Worm (Caenorhabditis elegans) whole organism, L4 larva: ENCODE data around the gene ZC262.4.

Experiments used
- F10B5.3 ChIP-seq: sonication (generic microtip); optimal IDR thresholded peaks from 2 replicates; lab custom pipeline; 2016; ENCODE audit warnings: mild to moderate bottlenecking, missing genetic modification characterization, missing compliant biosample characterization
- F26F4.8 ChIP-seq: fragments of 200-800 bp; sonication (Bioruptor generic); conservative IDR thresholded peaks from 2 replicates; pipeline ENCODE4 v1.3.6; 2022; ENCODE audit warnings: missing genetic modification characterization, missing compliant biosample characterization
- F44E2.7 ChIP-seq: fragments of 200-800 bp; sonication (Bioruptor generic); IDR thresholded peaks from 2 replicates; pipeline ENCODE4 v2.1.2; 2022; ENCODE audit warnings: missing genetic modification characterization, missing compliant biosample characterization
- T20F7.1 ChIP-seq: fragments of 200-800 bp; sonication (Bioruptor generic); optimal IDR thresholded peaks from 2 replicates; lab custom pipeline; 2018; ENCODE audit warnings: mild to moderate bottlenecking, missing genetic modification characterization, missing compliant biosample characterization
- Y105C5A.15 ChIP-seq: fragments of 200-800 bp; sonication (Bioruptor generic); IDR thresholded peaks from 2 replicates; pipeline ENCODE4 v1.3.6; 2022; ENCODE audit warnings: missing genetic modification characterization, missing compliant biosample characterization
- Y5F2A.4 ChIP-seq: fragments of 200-800 bp; sonication (Bioruptor generic); optimal IDR thresholded peaks from 2 replicates; lab custom pipeline; 2018; ENCODE audit warnings: mild to moderate bottlenecking, missing genetic modification characterization, missing compliant biosample characterization
- aha-1 ChIP-seq: fragments of 150-350 bp; peaks from one replicate; lab custom pipeline; 2014; ENCODE audit warnings: missing biosample characterization, missing genetic modification characterization
- aly-2 ChIP-seq: sonication (generic microtip); optimal IDR thresholded peaks from 2 replicates; lab custom pipeline; 2018; ENCODE audit warnings: missing biosample characterization, missing genetic modification characterization
- ceh-20 ChIP-seq: fragments of 200-800 bp; sonication (Bioruptor generic); IDR thresholded peaks from 2 replicates; pipeline ENCODE4 v1.3.6; 2022; ENCODE audit warnings: missing genetic modification reagents, missing genetic modification characterization, missing compliant biosample characterization
- ceh-32 ChIP-seq: sonication (generic microtip); optimal IDR thresholded peaks from 2 replicates; lab custom pipeline; 2016; ENCODE audit warnings: mild to moderate bottlenecking, missing genetic modification characterization, missing compliant biosample characterization; ENCODE audit not compliant: poor library complexity
- ceh-44 ChIP-seq: fragments of 200-800 bp; sonication (Bioruptor generic); IDR thresholded peaks from 2 replicates; pipeline ENCODE4 v1.3.6; 2022; ENCODE audit warnings: missing genetic modification reagents, missing genetic modification characterization, missing compliant biosample characterization
- daf-12 ChIP-seq: fragments of 150-350 bp; optimal IDR thresholded peaks from 2 replicates; lab custom pipeline; 2014; ENCODE audit warnings: missing biosample characterization, missing genetic modification reagents, missing genetic modification characterization
- dmd-8 ChIP-seq: fragments of 200-800 bp; sonication (Bioruptor generic); IDR thresholded peaks from 2 replicates; pipeline ENCODE4 v1.3.6; 2022; ENCODE audit warnings: missing genetic modification characterization, missing compliant biosample characterization
- dmd-9 ChIP-seq: fragments of 200-800 bp; sonication (Bioruptor generic); IDR thresholded peaks from 2 replicates; pipeline ENCODE4 v1.3.6; 2022; ENCODE audit warnings: missing genetic modification reagents, missing genetic modification characterization, missing compliant biosample characterization
- egl-27 ChIP-seq: sonication (generic microtip); optimal IDR thresholded peaks from 3 replicates; lab custom pipeline; 2017; ENCODE audit warnings: missing biosample characterization, missing genetic modification reagents, missing genetic modification characterization
- fkh-10 ChIP-seq: fragments of 150-350 bp; optimal IDR thresholded peaks from 2 replicates; lab custom pipeline; 2014; ENCODE audit warnings: missing biosample characterization, missing genetic modification reagents, missing genetic modification characterization
- fos-1 ChIP-seq: fragments of 150-350 bp; optimal IDR thresholded peaks from 2 replicates; lab custom pipeline; 2014; ENCODE audit warnings: missing biosample characterization, missing genetic modification characterization
- gei-8 ChIP-seq: fragments of 200-800 bp; sonication (Bioruptor generic); optimal IDR thresholded peaks from 2 replicates; lab custom pipeline; 2018; ENCODE audit warnings: mild to moderate bottlenecking, missing genetic modification characterization, missing compliant biosample characterization
- hif-1 ChIP-seq, 2 experiments: sonication (generic microtip); optimal IDR thresholded peaks; 2 replicates each; lab custom pipeline; 2016 to 2017; ENCODE audit warnings: missing compliant biosample characterization in 2 of 2, missing genetic modification characterization in 2 of 2, missing genetic modification reagents in 2 of 2, missing genotype in 2 of 2, mild to moderate bottlenecking in 1 of 2
- hlh-30 ChIP-seq: sonication (generic microtip); optimal IDR thresholded peaks from 2 replicates; lab custom pipeline; 2017; ENCODE audit warnings: antibody characterized with exemption, mild to moderate bottlenecking, missing genetic modification characterization, missing compliant biosample characterization; ENCODE audit not compliant: insufficient read depth
- hmg-1.1 ChIP-seq: fragments of 200-800 bp; sonication (Bioruptor generic); IDR thresholded peaks from 2 replicates; pipeline ENCODE4 v1.3.6; 2022; ENCODE audit warnings: missing genetic modification reagents, missing genetic modification characterization, missing compliant biosample characterization
- lim-7 ChIP-seq: fragments of 200-800 bp; sonication (Bioruptor generic); IDR thresholded peaks from 2 replicates; pipeline ENCODE4 v1.3.6; 2022; ENCODE audit warnings: missing genetic modification characterization, missing compliant biosample characterization
- lin-1 ChIP-seq: fragments of 200-800 bp; sonication (Bioruptor generic); IDR thresholded peaks from 2 replicates; pipeline ENCODE4 v1.3.6; 2022; ENCODE audit warnings: missing genetic modification reagents, missing genetic modification characterization, missing compliant biosample characterization
- lin-38 ChIP-seq: fragments of 200-800 bp; sonication (Bioruptor generic); IDR thresholded peaks from 2 replicates; pipeline ENCODE4 v1.3.6; 2022; ENCODE audit warnings: missing genetic modification reagents, missing genetic modification characterization, missing compliant biosample characterization
- lin-39 ChIP-seq: fragments of 150-350 bp; optimal IDR thresholded peaks from 2 replicates; lab custom pipeline; 2014; ENCODE audit warnings: missing biosample characterization, missing genetic modification reagents, missing genetic modification characterization
- lir-3 ChIP-seq: sonication (generic microtip); optimal IDR thresholded peaks from 2 replicates; lab custom pipeline; 2016; ENCODE audit warnings: mild to moderate bottlenecking, missing genetic modification characterization, missing compliant biosample characterization
- mdl-1 ChIP-seq, 2 experiments: fragments of 150-350 bp in 1 of 2; sonication (generic microtip) in 1 of 2; optimal IDR thresholded peaks; 2 replicates each; lab custom pipeline; 2014 to 2017; ENCODE audit warnings: missing biosample characterization in 2 of 2, missing genetic modification characterization in 2 of 2
- mdt-29 ChIP-seq: fragments of 200-800 bp; sonication (Bioruptor generic); IDR thresholded peaks from 2 replicates; pipeline ENCODE4 v1.3.6; 2022; ENCODE audit warnings: missing genetic modification reagents, missing genetic modification characterization, missing compliant biosample characterization
- mep-1 ChIP-seq: fragments of 150-350 bp; sonication (generic microtip); optimal IDR thresholded peaks from 3 replicates; lab custom pipeline; 2014; ENCODE audit warnings: missing biosample characterization, missing genetic modification characterization
- nhr-10 ChIP-seq: fragments of 150-350 bp; optimal IDR thresholded peaks from 2 replicates; lab custom pipeline; 2014; ENCODE audit warnings: missing biosample characterization, missing genetic modification characterization
- nhr-237 ChIP-seq: sonication (generic microtip); optimal IDR thresholded peaks from 2 replicates; lab custom pipeline; 2017; ENCODE audit warnings: missing biosample characterization, missing genetic modification characterization
- nhr-41 ChIP-seq: fragments of 200-800 bp; sonication (Bioruptor generic); IDR thresholded peaks from 2 replicates; pipeline ENCODE4 v1.3.6; 2022; ENCODE audit warnings: missing genetic modification reagents, missing genetic modification characterization, missing compliant biosample characterization
- nhr-6 ChIP-seq: fragments of 150-350 bp; optimal IDR thresholded peaks from 2 replicates; lab custom pipeline; 2014; ENCODE audit warnings: missing biosample characterization, missing genetic modification characterization
- saeg-2 ChIP-seq: fragments of 200-800 bp; sonication (Bioruptor generic); IDR thresholded peaks from 2 replicates; pipeline ENCODE4 v1.3.6; 2022; ENCODE audit warnings: missing genetic modification reagents, missing genetic modification characterization, missing compliant biosample characterization
- sdz-12 ChIP-seq: fragments of 200-800 bp; sonication (Bioruptor generic); optimal IDR thresholded peaks from 2 replicates; lab custom pipeline; 2018; ENCODE audit warnings: mild to moderate bottlenecking, missing genetic modification characterization, missing compliant biosample characterization
- skn-1 ChIP-seq: fragments of 150-350 bp; optimal IDR thresholded peaks from 2 replicates; lab custom pipeline; 2014; ENCODE audit warnings: missing biosample characterization, missing genetic modification characterization
- unc-130 ChIP-seq: sonication (generic microtip); optimal IDR thresholded peaks from 2 replicates; lab custom pipeline; 2016; ENCODE audit warnings: missing genetic modification reagents, missing genetic modification characterization, missing compliant biosample characterization
- unc-62 ChIP-seq, 3 experiments: fragments of 150-350 bp in 1 of 3; sonication (generic microtip); optimal IDR thresholded peaks in 2 of 3; peaks in 1 of 3; 1 replicate in 1 of 3; 2 replicates in 2 of 3; lab custom pipeline; 2014 to 2017; ENCODE audit warnings: missing biosample characterization in 3 of 3, missing genetic modification characterization in 3 of 3, missing genetic modification reagents in 3 of 3, missing genotype in 1 of 3
- vab-7 ChIP-seq: fragments of 200-800 bp; sonication (Bioruptor generic); IDR thresholded peaks from 2 replicates; pipeline ENCODE4 v1.3.6; 2022; ENCODE audit warnings: missing genetic modification reagents, missing genetic modification characterization, missing compliant biosample characterization
- zag-1 ChIP-seq: fragments of 150-350 bp; optimal IDR thresholded peaks from 2 replicates; lab custom pipeline; 2014; ENCODE audit warnings: missing biosample characterization, missing genetic modification characterization
- zfp-3 ChIP-seq: fragments of 200-800 bp; sonication (Bioruptor generic); conservative IDR thresholded peaks from 2 replicates; pipeline ENCODE4 v1.3.6; 2022; ENCODE audit warnings: missing genetic modification reagents, missing genetic modification characterization, missing compliant biosample characterization

The ZC262.4 gene

DNA sequence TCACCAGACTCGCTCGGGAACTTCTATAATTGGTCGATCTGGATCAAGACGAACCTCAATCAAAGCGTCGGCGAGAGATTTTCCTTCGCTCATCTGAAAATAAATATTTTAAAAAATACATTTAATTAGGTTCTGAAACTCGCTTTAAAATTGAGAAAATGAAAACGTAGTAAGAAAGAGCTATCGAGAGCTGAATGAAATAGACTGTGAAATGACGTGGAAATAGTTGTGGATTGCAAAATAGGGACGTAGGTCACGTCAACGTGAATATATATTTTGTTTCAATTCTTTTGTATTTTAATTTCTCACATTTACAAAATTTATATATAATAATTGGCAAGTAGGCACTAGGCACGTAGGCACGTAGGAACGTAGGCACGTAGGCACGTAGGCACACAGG lies at the start of gene ZC262.4:
Gene ZC262.4, minus strand, starts transcription at position 101 of the 400 bp plus-strand sequence.
- TF ChIP-seq aly-2 (tag; lab: Kevin White, UChicago) (no peak), dmd-9 (no peak), lin-38 (GFP tag; lab: Robert Waterston, UW) (no peak), dmd-8 (GFP tag; lab: Robert Waterston, UW) (no peak), F26F4.8 (GFP tag; lab: Robert Waterston, UW) (no peak), ceh-20 (GFP tag; lab: Robert Waterston, UW) (no peak)

DNA sequence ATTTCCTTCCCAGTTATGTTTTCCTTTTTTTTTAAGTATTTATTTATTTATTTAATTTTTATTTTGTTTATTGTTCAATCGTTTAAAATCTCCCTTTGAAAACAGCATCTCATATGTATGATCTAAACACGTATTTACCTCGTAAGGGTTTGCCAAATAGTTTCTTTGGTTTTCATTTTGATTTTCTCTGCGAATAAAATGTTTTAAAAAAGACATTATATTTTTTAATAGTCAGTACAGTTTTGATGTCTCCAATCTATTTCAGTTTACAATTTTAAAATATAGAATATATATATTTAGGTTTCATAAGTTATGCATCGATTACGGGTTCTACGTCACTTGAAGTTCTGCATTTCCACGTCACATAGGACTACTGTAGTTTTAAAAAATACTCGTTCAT lies 46.3 kb upstream of the ZC262.4 start, which contains the start of gene R05D3.12:
Gene R05D3.12, plus strand, starts transcription at position 301 of the 400 bp plus-strand sequence.
- no peak for TF ChIP-seq hif-1 (tag; optimal IDR thresholded peaks at IDR 0.05; lab: Kevin White, UChicago)

DNA sequence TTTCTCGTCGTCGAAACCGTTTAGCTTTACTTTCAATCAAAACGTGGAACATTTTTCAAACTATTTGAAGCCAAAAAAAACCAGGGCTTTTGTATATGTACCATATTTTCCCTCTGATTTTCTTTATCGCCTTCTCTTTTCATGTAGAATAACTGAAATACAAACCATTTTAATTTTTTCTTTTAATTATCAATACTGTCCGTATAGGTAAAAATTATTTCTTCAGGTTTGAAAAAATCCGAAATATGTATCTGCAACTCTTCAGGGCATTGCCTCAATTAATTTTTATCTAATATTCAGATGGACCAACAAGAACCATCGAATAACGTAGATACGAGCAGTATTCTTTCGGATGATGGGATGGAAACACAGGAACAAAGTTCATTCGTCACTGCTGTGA lies 40.7 kb upstream of the ZC262.4 start, which contains the start of gene met-2:
Gene met-2, plus strand, starts transcription at position 301 of the 400 bp plus-strand sequence.
- TF ChIP-seq T20F7.1: peak; percentile 39
- TF ChIP-seq mep-1 (tag; lab: Kevin White, UChicago): peak; percentile 2
- no peak for TF ChIP-seq Y105C5A.15 (GFP tag; lab: Robert Waterston, UW)
- TF ChIP-seq unc-130 (GFP tag; lab: Kevin White, UChicago): no peak
- TF ChIP-seq lin-1 (GFP tag; lab: Robert Waterston, UW): no peak
- no peak for TF ChIP-seq mdl-1 (tag; optimal IDR thresholded peaks at IDR 0.05; lab: Kevin White, UChicago)
- TF ChIP-seq nhr-237 (tag; lab: Kevin White, UChicago): no peak

DNA sequence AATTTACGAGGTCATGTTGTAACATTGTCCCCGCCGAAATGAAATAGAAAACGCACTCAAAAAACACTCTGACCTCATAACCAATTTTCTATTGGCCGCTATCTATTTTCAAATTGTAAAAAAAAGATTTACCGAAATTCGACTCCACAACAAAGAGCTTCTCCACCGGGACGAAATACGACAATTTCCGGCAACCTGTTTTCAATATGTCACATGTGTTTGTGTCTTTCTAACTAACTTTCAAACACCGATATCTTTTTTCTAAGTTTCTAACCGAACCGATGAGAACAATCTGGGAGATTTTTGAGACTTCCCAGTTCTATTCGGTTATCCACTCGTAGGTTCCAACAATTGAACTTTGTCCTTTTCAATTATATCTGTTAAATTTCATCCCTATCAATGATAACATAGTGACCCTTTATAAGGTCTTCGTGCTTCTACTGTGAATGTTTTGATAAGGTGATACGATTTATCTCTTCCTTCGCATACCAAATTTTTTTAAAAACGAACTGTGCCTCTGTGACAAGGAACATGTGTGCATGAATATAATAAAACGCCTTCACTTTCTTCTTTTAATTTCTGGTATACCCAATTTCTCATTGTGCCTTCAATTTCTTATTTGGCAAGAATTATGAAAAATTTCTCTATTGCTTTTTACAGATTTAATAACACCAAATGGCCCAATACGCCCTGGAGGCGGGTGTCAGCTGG lies 37.4 kb upstream of the ZC262.4 start, which contains the start of gene lmbr-1:
Gene lmbr-1, plus strand, starts transcription at position 661 of the 711 bp plus-strand sequence.
- TF ChIP-seq aha-1 (tag; lab: Kevin White, UChicago) (peak; percentile 65), ceh-44 (GFP tag; lab: Robert Waterston, UW) (no peak), vab-7 (GFP tag; lab: Robert Waterston, UW) (no peak)

DNA sequence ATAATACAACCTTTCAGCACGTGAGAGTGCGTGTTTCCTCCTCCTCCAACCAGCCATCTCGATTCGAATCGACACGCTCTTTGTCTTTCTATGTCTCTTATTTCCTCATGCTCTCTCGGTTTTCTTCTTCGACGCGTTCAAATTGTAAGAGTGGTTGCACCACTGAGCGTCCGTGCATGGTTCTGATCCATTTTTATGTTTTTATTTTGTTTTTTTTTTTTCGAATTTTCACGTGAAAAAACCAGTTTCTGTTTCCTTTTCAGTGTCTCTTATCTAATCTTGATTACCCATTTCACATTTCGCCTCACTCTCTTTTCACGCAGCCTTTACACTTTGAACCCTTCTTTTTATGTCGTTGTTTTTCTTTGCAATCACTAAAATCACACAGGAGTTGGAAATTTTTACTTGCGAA lies 36.5 kb upstream of the ZC262.4 start:
- TF ChIP-seq nhr-10 (tag; lab: Kevin White, UChicago) (no peak), hmg-1.1 (0 out of 2 replicates have a peak, but pooled peaks have one; percentile 14), fos-1 (no peak), zag-1 (tag; lab: Kevin White, UChicago) (no peak), T20F7.1 (no peak), F44E2.7 (GFP tag; lab: Robert Waterston, UW) (no peak), Y5F2A.4 (GFP tag; lab: Kevin White, UChicago) (no peak), F10B5.3 (no peak), lim-7 (no peak), lin-39 (tag; lab: Kevin White, UChicago) (no peak), mdl-1 (tag; optimal IDR thresholded peaks at IDR 0.05; lab: Kevin White, UChicago) (peak; percentile 17 to 88), ceh-44 (GFP tag; lab: Robert Waterston, UW) (no peak), nhr-6 (tag; lab: Kevin White, UChicago) (peak; percentile 44), saeg-2 (GFP tag; lab: Robert Waterston, UW) (no peak), ceh-32 (no peak), hlh-30 (tag; lab: Kevin White, UChicago) (peak; percentile 80), zfp-3 (GFP tag; lab: Robert Waterston, UW) (no peak), gei-8 (GFP tag; lab: Kevin White, UChicago) (no peak), fkh-10 (GFP tag; lab: Kevin White, UChicago) (no peak), sdz-12 (GFP tag; lab: Kevin White, UChicago) (no peak), unc-62 (GFP tag; optimal IDR thresholded peaks at IDR 0.05 in 1 of 2; lab: Kevin White, UChicago) (no peak), unc-62 (tag; optimal IDR thresholded peaks at IDR 0.05; lab: Kevin White, UChicago) (no peak), nhr-41 (no peak), F26F4.8 (GFP tag; lab: Robert Waterston, UW) (no peak), daf-12 (tag; lab: Kevin White, UChicago) (no peak), mdt-29 (GFP tag; lab: Robert Waterston, UW) (no peak), ceh-20 (GFP tag; lab: Robert Waterston, UW) (no peak), skn-1 (tag; lab: Kevin White, UChicago) (no peak), egl-27 (tag; lab: Kevin White, UChicago) (no peak), lin-1 (GFP tag; lab: Robert Waterston, UW) (no peak), lir-3 (tag; lab: Kevin White, UChicago) (no peak)
